Fruit fly (Drosophila melanogaster): ENCODE results near the gene CG10588.

The CG10588 gene

DNA sequence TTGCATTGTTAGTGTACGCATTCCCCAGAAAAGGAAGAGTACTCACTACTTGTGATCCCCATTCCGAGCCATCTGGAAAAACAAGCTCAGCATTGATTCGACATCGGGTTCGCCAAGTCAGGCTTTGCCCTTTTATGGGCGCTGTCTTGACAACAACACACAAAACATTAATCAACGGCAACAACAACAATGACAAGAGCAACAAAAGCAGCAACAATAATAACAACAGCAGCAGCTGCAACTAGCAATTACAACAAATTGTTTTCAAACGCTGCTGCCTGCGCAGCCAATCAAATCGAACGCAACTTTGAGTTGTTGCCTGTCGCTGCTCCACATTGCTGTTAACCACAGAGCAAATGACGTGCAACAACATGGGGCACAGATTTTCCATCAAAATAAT is 14.7 kb upstream of the CG10588 start:
- no peak for TF ChIP-seq CG17801 (GFP tag; optimal IDR thresholded peaks at IDR 0.05; ENCODE audit: partially characterized antibody)

DNA sequence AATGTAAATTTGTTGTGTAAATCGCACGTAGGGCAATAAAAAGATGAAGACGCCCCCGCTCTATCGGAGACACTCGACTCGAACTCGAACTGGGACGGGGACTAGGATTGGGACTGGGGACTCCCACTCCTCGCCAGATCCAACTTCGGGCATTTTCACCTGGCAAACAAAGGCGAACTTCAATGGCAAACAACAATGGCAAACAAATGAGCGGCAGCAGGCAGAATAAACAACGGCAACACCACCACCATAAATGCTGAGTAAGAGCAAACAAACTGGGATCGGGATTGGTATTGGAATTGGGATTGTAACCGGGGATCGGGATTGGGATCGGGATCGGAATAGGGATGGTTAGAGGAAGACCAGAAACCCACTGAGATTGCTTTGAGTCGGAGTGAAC is 12.6 kb upstream of the CG10588 start:
- TF ChIP-seq CG17801 (GFP tag; optimal IDR thresholded peaks at IDR 0.05; ENCODE audit: partially characterized antibody) = no peak

DNA sequence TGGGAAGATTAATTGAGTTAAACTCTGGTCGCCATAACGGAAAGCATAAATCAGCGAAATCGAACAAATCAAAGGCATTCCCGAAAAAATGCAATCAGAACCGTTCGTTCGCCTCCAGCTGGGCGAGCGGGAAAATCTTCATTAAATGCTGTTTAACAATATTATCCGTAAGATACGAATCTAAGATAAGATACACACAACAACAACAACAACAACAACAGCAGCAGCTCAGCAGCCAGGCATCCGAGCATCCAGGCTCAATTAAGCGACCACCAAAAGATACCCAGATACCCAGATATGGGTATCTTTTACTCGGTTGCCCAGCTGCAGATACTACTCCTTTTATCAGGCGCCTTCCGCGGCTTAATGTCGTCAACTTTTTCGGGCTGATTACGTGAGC is 10.7 kb upstream of the CG10588 start:
- no peak for TF ChIP-seq CG17801 (GFP tag; optimal IDR thresholded peaks at IDR 0.05; ENCODE audit: partially characterized antibody)

DNA sequence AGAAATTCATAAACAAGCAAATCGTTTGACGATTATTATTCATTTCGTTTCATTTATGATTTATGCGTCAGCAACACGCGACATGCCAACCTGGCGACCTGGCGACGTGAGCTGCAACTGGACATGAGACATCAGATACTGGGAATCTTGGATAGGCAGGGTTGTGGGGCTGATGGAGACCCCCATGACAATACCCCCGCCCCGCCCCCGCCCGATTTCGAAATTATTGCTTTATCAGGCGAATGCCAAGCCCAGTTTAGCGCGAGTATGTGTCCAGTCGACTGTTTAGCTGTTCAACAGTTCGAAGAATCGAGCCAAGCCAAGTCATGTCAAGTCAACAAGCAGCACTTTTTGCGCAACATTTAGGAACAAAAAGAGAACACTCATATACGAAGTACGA is 9.8 kb upstream of the CG10588 start:
- no peak for TF ChIP-seq CG17801 (GFP tag; optimal IDR thresholded peaks at IDR 0.05; ENCODE audit: partially characterized antibody)

DNA sequence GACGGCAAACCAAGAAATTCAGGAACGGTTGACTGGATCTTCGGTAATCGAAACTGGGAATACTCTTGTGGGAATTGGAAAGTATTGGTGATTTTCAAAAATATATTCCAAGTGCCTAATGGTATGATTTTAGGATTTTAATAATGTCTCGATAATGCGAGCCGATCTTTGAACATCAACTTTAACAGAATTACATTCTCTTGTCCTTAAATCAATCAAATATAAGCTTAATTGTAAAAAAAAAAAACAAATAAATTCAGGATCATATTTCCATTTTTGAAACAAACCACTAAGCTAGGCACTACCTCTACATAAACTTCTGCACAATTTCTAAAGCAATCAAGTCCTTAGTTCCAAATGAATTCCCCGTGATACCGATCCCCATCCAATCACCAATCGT is 8.3 kb upstream of the CG10588 start:
- no peak for TF ChIP-seq CG17801 (GFP tag; optimal IDR thresholded peaks at IDR 0.05; ENCODE audit: partially characterized antibody)

DNA sequence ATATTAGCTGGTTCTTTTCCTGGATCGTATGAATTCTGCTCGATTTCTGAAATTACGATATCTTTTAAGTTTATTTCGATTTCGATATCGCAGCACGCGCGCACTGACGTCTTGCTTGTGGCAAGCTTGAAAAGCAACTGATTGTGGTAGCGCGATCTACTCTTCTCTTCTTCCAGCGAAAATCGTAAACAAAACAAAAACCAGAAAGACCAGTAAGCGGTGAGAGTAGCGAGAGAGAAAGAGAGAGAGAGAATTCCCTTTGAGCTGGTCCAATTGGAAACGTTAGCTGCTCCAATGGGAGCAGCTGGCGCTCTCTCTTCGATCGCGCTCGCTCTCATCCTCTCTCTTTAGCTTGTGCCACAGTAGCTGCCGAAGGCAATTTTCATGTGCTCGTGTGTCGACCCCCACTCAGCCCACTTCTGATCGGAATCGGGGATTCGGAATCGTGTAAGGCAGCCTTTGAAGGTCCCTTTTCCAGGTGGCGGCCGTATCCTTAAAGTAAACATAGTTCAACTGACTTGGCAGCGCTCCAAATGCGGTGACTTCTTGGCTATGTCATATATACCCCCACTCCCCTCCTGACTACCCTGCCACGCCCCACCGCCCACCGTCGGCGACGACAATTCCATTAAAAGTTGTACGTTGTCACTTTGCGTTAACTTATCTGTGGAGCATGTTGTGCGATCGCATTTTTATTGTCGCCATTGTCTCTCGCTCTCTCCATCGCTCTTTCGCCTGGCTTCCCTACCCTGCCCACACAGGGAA is 7.2 kb upstream of the CG10588 start, which contains the start of gene fng:
Gene fng, minus strand, starts transcription at position 142 of the 765 bp plus-strand sequence.
- TF ChIP-seq CG17801 (GFP tag; optimal IDR thresholded peaks at IDR 0.05; ENCODE audit: partially characterized antibody) = peak; percentile 57

DNA sequence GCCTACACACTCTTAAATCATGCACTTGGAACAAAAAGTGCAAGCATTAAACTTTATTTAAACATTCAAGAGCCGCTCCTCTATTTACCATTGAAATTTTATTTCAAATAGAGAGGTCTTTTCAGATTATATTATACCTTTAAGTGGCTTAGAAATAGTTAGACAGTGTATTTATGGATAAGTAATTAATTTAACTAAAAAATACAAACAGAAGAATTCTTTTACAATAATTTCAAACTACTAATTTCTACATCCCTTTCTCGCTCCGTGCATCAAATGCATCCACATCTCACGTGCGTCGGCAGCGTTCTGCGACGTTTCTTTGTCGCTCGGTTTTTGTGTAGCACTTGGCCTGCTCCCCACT is 6.6 kb upstream of the CG10588 start:
- peak; percentile 55 for TF ChIP-seq CG17801 (GFP tag; optimal IDR thresholded peaks at IDR 0.05; ENCODE audit: partially characterized antibody)

DNA sequence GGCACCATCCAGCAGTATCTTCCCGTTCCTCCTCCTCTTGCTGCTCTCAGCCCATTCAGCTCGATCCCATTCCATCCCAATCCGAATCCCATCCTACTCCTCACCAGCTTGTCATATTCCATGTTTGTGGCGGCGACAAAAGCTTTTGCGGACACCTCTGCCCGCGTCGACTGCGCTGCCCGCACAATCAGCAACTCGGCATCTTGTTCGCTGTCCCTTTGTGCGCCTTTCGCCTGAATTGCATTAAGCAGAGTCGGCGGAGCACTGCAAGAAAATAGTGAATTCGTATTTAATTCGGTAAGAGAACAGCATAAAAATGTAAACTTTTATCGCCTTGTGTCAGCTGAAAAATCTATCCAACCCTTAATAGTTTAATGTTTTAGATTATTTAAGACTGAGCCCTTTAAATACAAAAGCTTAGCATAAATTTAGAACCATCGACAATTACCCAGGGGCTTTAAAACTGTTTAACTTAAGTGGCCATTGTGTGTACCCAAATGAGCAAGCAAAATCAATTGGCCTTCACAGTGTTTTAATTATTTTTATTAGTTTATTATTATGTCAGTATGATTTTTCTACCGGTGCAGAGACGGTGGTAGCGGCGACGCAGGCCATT is 6.1 kb upstream of the CG10588 start:
- TF ChIP-seq CG17801 (GFP tag; optimal IDR thresholded peaks at IDR 0.05; ENCODE audit: partially characterized antibody) = peak; percentile 24

DNA sequence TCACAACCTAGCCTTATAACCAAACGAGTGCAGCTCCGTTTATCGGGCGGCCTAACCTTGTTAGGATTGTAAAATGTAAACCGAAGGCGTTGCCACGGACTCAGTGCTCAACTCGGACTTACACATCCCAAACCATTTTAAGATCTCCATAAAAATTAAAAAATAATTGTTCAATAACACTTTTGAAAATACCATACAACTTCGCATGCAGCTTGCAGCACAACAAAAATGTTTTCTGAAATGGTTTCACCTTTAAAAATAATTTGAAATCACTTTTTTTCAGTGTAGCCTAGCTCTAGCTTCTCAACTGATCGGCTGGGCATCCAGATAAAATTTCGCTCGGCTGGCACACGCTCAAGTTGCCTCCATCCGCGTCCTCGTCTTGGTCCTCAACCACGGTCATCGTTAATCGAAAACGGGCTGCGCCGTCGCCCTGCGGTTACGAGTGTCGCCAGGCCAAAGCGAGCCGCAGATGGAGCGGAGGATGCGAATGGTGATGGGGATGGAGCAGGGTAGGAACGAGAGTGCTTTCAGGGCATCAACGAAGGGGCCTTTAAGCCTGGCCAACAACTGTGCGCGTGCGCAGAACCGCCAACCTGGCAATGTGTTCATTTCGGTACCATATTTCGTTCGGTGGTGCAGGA is 5.1 kb upstream of the CG10588 start:
- TF ChIP-seq CG17801 (GFP tag; optimal IDR thresholded peaks at IDR 0.05; ENCODE audit: partially characterized antibody) = no peak

DNA sequence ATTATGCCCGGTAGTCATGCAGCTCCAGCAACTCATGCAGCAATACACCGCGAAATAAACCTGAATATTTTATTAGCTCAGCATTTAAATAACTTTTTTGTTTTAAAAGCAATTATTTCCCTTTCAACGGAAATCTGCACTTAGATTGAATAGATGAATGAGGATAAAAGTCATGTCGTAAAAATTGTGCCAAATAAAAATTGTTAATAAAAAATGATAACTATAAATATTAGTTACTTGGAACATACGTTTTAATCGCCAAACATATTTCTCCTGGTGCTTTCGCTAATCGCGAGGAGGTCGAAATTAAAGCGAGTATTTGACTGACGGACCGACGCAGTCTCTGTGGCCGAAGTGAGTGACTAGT is 4.6 kb upstream of the CG10588 start:
- TF ChIP-seq CG17801 (GFP tag; optimal IDR thresholded peaks at IDR 0.05; ENCODE audit: partially characterized antibody) = no peak

DNA sequence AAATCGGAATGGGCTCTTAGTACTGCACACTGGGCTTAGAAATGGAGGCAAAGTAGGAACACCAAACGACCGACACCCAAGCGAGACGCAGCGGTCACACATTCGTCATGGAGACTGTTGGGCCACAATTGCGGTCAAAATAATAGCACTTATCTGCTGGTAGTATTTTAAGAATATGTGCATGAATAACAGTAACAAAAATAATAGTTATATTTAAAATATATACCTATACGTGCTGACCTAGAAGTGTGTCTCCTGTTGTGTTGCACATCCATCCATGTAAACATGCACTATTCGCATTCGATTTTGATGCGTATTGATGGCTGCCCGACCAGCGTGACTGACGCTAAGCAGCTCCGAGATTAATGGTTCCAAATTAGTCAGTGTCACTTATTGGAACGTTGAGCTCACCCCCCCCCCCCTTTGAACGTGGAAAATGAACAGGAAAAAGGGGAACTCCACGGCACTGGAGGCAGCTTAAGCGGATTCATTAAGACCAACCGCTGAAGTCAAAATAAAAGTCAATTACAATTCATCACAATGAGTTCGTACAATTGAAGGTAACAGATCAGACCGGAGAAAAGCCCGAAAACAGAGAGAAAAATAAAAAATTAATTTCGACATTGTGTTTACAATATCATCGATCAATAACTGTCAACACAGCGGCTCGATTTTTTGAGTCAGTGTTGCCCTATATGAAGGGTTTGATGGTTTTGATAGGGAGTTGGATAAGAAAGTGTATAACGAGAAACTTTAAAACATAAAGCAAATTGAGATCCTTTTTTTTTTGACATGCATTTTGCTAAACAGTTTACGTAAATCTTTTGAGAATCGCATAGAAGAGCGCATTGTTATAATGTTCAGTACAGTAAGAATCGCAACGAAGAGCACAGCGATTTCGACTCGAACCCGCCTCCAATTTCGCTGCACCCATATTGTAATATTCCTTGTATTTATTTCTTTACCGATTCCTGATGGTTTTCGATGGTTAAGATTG is 3.8 kb upstream of the CG10588 start:
- TF ChIP-seq CG17801 (GFP tag; optimal IDR thresholded peaks at IDR 0.05; ENCODE audit: partially characterized antibody) = no peak

DNA sequence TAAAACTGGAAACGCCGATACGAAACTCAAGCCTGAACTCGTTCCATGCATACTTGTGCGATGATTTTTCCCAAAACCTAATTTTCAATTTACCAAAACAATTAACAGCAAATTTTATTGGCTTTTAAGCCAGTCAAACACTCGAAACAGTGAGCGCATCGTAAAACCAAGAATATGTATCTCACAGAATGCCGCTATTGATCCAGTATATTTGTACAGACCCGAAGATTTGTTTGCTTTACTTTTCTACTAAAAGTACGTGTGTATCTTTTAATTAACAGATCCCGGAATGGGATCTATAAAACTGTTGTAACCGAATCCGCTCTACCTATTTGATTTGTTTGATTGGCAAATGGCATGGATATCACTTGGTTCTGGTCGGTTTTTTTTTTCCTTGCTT is 2.6 kb upstream of the CG10588 start:
- no peak for TF ChIP-seq CG17801 (GFP tag; optimal IDR thresholded peaks at IDR 0.05; ENCODE audit: partially characterized antibody)

DNA sequence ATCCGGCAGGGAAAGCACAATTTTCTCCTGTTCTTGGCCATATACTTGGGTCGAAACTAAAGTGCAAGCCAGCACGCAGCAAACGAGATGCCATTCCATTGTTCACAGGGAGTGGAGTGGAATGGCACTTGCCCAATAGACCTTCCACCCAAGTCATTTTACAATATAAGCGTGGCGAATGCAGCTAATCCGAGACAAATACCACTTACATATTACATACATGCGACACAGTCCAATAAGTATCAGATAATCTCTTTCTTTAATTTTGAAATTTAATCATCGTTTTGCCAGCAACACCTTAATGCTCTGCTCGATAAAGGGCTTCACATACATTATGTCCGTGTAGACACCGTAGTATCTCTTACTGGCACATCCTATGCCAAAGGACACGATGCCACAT is 4.6 kb downstream of the CG10588 start, which contains the start of gene CG11037:
Gene CG11037, minus strand, starts transcription at position 101 of the 400 bp plus-strand sequence.
- TF ChIP-seq CG17801 (GFP tag; optimal IDR thresholded peaks at IDR 0.05; ENCODE audit: partially characterized antibody) = no peak

DNA sequence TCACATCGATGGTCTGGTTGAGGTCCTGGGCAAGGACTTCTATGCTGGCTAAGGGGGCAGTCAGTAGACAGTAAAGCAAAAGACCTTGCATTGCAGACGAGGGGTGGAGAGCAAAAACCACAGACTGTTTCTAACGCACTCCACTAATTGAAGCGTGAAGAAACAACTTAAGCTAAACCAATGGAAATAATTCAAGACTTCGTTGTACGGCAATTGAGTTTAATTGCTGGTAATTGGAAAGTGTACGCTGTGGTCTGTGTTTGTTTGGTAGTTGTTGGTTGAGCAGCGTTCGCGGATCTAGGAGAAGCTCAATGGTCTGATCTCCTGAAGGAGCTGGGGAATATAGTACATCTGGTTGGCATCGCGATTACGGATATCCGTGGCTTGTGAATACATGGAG is 5.7 kb downstream of the CG10588 start, which contains the start of gene CG10587:
Gene CG10587, minus strand, starts transcription at position 101 of the 400 bp plus-strand sequence.
- no peak for TF ChIP-seq CG17801 (GFP tag; optimal IDR thresholded peaks at IDR 0.05; ENCODE audit: partially characterized antibody)

DNA sequence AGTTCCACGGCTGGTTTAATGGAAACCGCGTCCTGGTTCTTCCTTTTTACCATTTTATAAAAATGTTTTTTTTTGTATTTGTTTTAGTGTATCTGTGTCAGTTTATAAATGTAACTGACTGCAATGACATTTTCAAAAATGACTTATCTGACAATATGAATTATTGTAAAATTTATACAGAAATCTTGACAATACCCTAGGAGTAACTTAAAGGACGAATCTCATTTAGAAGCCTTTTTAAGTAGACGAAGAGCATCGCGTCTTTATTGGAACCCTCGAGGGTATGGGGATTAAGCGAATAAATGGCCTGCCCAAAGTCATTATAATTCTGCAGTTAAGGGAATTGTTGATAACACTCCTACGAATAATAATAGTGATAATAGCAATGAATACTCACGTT is 9.9 kb downstream of the CG10588 start, which contains the start of gene CG12983:
Gene CG12983, minus strand, starts transcription at position 101 of the 400 bp plus-strand sequence.
- TF ChIP-seq CG17801 (GFP tag; optimal IDR thresholded peaks at IDR 0.05; ENCODE audit: partially characterized antibody) = no peak

Data from ovary, adult (tissue).